Comparison of ENCODE assay signal across 3 fruit fly cellular contexts in the genomic region with DNA sequence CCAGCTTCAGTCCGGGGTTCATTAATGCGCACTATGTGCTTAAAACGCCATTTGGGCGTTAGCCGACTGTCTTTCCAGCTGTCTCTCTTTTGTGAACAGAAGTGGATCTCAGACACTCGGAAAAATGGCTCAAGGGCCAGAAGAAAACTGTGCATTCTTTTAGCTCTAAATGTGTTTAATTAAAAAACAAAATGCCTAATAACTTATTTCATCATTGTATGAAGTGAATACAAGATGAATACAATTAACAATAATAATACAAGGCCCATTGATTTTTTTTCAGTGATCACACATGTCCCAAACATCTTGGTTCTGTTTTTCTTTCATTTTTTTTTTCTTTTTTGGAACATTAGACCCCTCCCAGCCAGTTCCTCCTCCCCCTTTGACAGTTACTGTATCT.
TF ChIP-seq lines count a peak whose summit lies in the region.

No protein-coding gene starts in this region.

- no peak for TF ChIP-seq CTCF in whole organism, embryonic (GFP tag; optimal IDR thresholded peaks at IDR 0.05; lab: Kevin White, UChicago)

TF ChIP-seq in whole organism, embryonic, 481 proteins besides CTCF, POLR2A, EP300 and RAD21 (continues in another document):
- TF ChIP-seq wor (GFP tag; IDR thresholded peaks at IDR 0.05; lab: Robert Waterston, UW) (peak; percentile 31; the same call in 1 of the 2 replicates), zen2 (GFP tag; IDR thresholded peaks at IDR 0.05; lab: Robert Waterston, UW; ENCODE audit: partially characterized antibody) (no peak), Atf-2 (GFP tag; optimal IDR thresholded peaks at IDR 0.05; lab: Kevin White, UChicago) (peak; percentile 13), yki (optimal IDR thresholded peaks at IDR 0.05; lab: Kevin White, UChicago) (no peak), bigmax (GFP tag; optimal IDR thresholded peaks at IDR 0.05; lab: Kevin White, UChicago) (no peak), gro (GFP tag; optimal IDR thresholded peaks at IDR 0.05; lab: Kevin White, UChicago) (peak; percentile 25), fd96Cb (tag; optimal IDR thresholded peaks at IDR 0.05; lab: Kevin White, UChicago) (peak; percentile 64), CG2120 (GFP tag; optimal IDR thresholded peaks at IDR 0.05; lab: Kevin White, UChicago) (peak; percentile 74), ro (GFP tag; IDR thresholded peaks at IDR 0.05; lab: Robert Waterston, UW) (no peak), MTF-1 (GFP tag; optimal IDR thresholded peaks at IDR 0.05; lab: Kevin White, UChicago; ENCODE audit: borderline replicate concordance) (no peak), dati (GFP tag; IDR thresholded peaks at IDR 0.05; lab: Robert Waterston, UW) (no peak), CG9727 (GFP tag; optimal IDR thresholded peaks at IDR 0.05; lab: Kevin White, UChicago) (peak; percentile 38), Ssrp (tag; optimal IDR thresholded peaks at IDR 0.05; lab: Kevin White, UChicago) (peak; percentile 53), tin (GFP tag; optimal IDR thresholded peaks at IDR 0.05; lab: Kevin White, UChicago) (peak; percentile 46), CG15601 (tag; optimal IDR thresholded peaks at IDR 0.05; lab: Kevin White, UChicago) (peak; percentile 64), CG10366 (GFP tag; IDR thresholded peaks at IDR 0.05; lab: Robert Waterston, UW) (peak; percentile 42; the same call in 1 of the 2 replicates), zfh2 (GFP tag; optimal IDR thresholded peaks at IDR 0.05; lab: Kevin White, UChicago) (peak; percentile 38), BtbVII (GFP tag; optimal IDR thresholded peaks at IDR 0.05; lab: Kevin White, UChicago) (peak; percentile 18), B-H2 (GFP tag; optimal IDR thresholded peaks at IDR 0.05; lab: Kevin White, UChicago) (no peak), CG12071 (GFP tag; optimal IDR thresholded peaks at IDR 0.05; lab: Kevin White, UChicago) (peak; percentile 11), CrebB (tag; optimal IDR thresholded peaks at IDR 0.05; lab: Kevin White, UChicago) (no peak), CG1233 (GFP tag; optimal IDR thresholded peaks at IDR 0.05; lab: Kevin White, UChicago) (peak; percentile 27), croc (GFP tag; conservative IDR thresholded peaks at IDR 0.05; lab: Robert Waterston, UW) (no peak; the same call in 2 of the 3 replicates), Drgx (GFP tag; IDR thresholded peaks at IDR 0.05; lab: Robert Waterston, UW) (no peak), CG15269 (tag; optimal IDR thresholded peaks at IDR 0.05; lab: Kevin White, UChicago) (peak; percentile 59), Bteb2 (GFP tag; optimal IDR thresholded peaks at IDR 0.05; lab: Kevin White, UChicago) (peak; percentile 60), al (GFP tag; IDR thresholded peaks at IDR 0.05; lab: Robert Waterston, UW) (0 out of 2 replicates have a peak, but pooled peaks have one; percentile 9), lilli (GFP tag; optimal IDR thresholded peaks at IDR 0.05; lab: Kevin White, UChicago) (peak; percentile 48)

TF ChIP-seq in whole organism, prepupa, 60 proteins besides CTCF, POLR2A, EP300 and RAD21:
- TF ChIP-seq Ets96B (tag; optimal IDR thresholded peaks at IDR 0.05; lab: Kevin White, UChicago) (no peak), Eip78C (GFP tag; lab: Kevin White, UChicago) (peak; percentile 11)
TF ChIP-seq in whole organism, prepupa: peak in this region for 1.

TF ChIP-seq in whole organism, wandering third instar larva, 38 proteins besides CTCF, POLR2A, EP300 and RAD21:
- TF ChIP-seq Jra (GFP tag; optimal IDR thresholded peaks at IDR 0.05; lab: Kevin White, UChicago), result no peak
- peak in 1 of 2 experiments; percentile 8 for TF ChIP-seq foxo (GFP tag; optimal IDR thresholded peaks at IDR 0.05; lab: Kevin White, UChicago)
- peak; percentile 19 for TF ChIP-seq rgr (GFP tag; optimal IDR thresholded peaks at IDR 0.05; lab: Kevin White, UChicago)
- TF ChIP-seq sage (GFP tag; optimal IDR thresholded peaks at IDR 0.05; lab: Kevin White, UChicago), result no peak
- TF ChIP-seq Vsx2 (GFP tag; optimal IDR thresholded peaks at IDR 0.05; lab: Kevin White, UChicago; ENCODE audit: partially characterized antibody), result no peak
- TF ChIP-seq woc (GFP tag; optimal IDR thresholded peaks at IDR 0.05; lab: Kevin White, UChicago), result no peak
- TF ChIP-seq OdsH (GFP tag; optimal IDR thresholded peaks at IDR 0.05; lab: Kevin White, UChicago), result no peak
- TF ChIP-seq dmrt93B (GFP tag; optimal IDR thresholded peaks at IDR 0.05; lab: Kevin White, UChicago), result no peak
- TF ChIP-seq br (GFP tag; optimal IDR thresholded peaks at IDR 0.05; lab: Kevin White, UChicago), result no peak

Comparison
In these comparisons a context has a peak if more than half of its experiments do, and no peak if none do; other contexts are left out.
1. Of the 7 proteins assayed by ChIP-seq in both whole organism, embryonic and whole organism, prepupa: peak only in whole organism, embryonic: Blimp-1 and Sox102F; only in whole organism, prepupa: none; in both: none; in neither: 5.